Fruit fly (Drosophila melanogaster): ENCODE measurements around the gene Atac1.

Atac1 gene

dm6 chr2L:6950096-6950495 is 10.0 kb downstream of the Atac1 start, which contains the start of the genes Gas41 and SA1 (continued):
- TF ChIP-seq CG15479 (GFP tag; optimal IDR thresholded peaks at IDR 0.05): no peak
- peak; percentile 76; the same call in 2 of the 3 replicates for TF ChIP-seq CG7357 (GFP tag; IDR thresholded peaks at IDR 0.05)
- peak; percentile 66 for TF ChIP-seq Ets97D (GFP tag; optimal IDR thresholded peaks at IDR 0.05)
- TF ChIP-seq btn (GFP tag; optimal IDR thresholded peaks at IDR 0.05): no peak
- no peak for TF ChIP-seq CG9876 (GFP tag; optimal IDR thresholded peaks at IDR 0.05)
- peak; percentile 26 for TF ChIP-seq ab (GFP tag; optimal IDR thresholded peaks at IDR 0.05)
- no peak for TF ChIP-seq corto (GFP tag; optimal IDR thresholded peaks at IDR 0.05)
- TF ChIP-seq CG14860 (GFP tag; IDR thresholded peaks at IDR 0.05; ENCODE audit: partially characterized antibody): peak; percentile 44; the same call in 1 of the 3 replicates
- TF ChIP-seq CG32772 (GFP tag; IDR thresholded peaks at IDR 0.05): peak; percentile 94
- TF ChIP-seq CG31388 (GFP tag; optimal IDR thresholded peaks at IDR 0.05): no peak
- TF ChIP-seq bowl (GFP tag; IDR thresholded peaks at IDR 0.05): no peak
- TF ChIP-seq eyg (GFP tag; optimal IDR thresholded peaks at IDR 0.05): no peak
- no peak for TF ChIP-seq lov (optimal IDR thresholded peaks at IDR 0.05)
- TF ChIP-seq lov (GFP tag; IDR thresholded peaks at IDR 0.05): 0 out of 3 replicates have a peak, but pooled peaks have one; percentile 65
- no peak for TF ChIP-seq Jarid2 (GFP tag; optimal IDR thresholded peaks at IDR 0.05)
- TF ChIP-seq CG3726 (GFP tag; IDR thresholded peaks at IDR 0.05): peak; percentile 47; the same call in 1 of the 3 replicates
- peak; percentile 43 for TF ChIP-seq CG1603 (tag; optimal IDR thresholded peaks at IDR 0.05)
- no peak for TF ChIP-seq CkIIα-i1 (GFP tag; IDR thresholded peaks at IDR 0.05)
- TF ChIP-seq Pdp1 (GFP tag; optimal IDR thresholded peaks at IDR 0.05): peak in 1 of 2 experiments; percentile 56
- TF ChIP-seq D (optimal IDR thresholded peaks at IDR 0.05): no peak
- TF ChIP-seq D (GFP tag; optimal IDR thresholded peaks at IDR 0.05): peak; percentile 38
- peak; percentile 69 for TF ChIP-seq YL-1 (GFP tag; optimal IDR thresholded peaks at IDR 0.05)
- no peak for TF ChIP-seq CG30431 (GFP tag; optimal IDR thresholded peaks at IDR 0.05)
- TF ChIP-seq BtbVII (GFP tag; optimal IDR thresholded peaks at IDR 0.05): peak; percentile 71
- peak; percentile 91 for TF ChIP-seq CG14441 (GFP tag; IDR thresholded peaks at IDR 0.05)
- TF ChIP-seq CG10565 (GFP tag; optimal IDR thresholded peaks at IDR 0.05): no peak
- peak; percentile 63 for TF ChIP-seq MTF-1 (GFP tag; optimal IDR thresholded peaks at IDR 0.05; ENCODE audit: borderline replicate concordance)
- TF ChIP-seq gce (GFP tag; IDR thresholded peaks at IDR 0.05): peak; percentile 67; the same call in 1 of the 3 replicates
- no peak for TF ChIP-seq H2.0 (GFP tag; IDR thresholded peaks at IDR 0.05)
- no peak for TF ChIP-seq Atf3 (GFP tag; optimal IDR thresholded peaks at IDR 0.05)
- TF ChIP-seq org-1 (GFP tag; optimal IDR thresholded peaks at IDR 0.05): no peak
- no peak for TF ChIP-seq tll (GFP tag; optimal IDR thresholded peaks at IDR 0.05)
- peak; percentile 38; the same call in 1 of the 3 replicates for TF ChIP-seq CG6175 (GFP tag; IDR thresholded peaks at IDR 0.05)
- no peak for TF ChIP-seq sqz (GFP tag; optimal IDR thresholded peaks at IDR 0.05)
- peak; percentile 69 for TF ChIP-seq CG10979 (tag; optimal IDR thresholded peaks at IDR 0.05)
- TF ChIP-seq ap (GFP tag; IDR thresholded peaks at IDR 0.05): no peak
- TF ChIP-seq HLH54F (GFP tag; optimal IDR thresholded peaks at IDR 0.05): peak; percentile 28
- TF ChIP-seq CG15514 (GFP tag; optimal IDR thresholded peaks at IDR 0.05): peak; percentile 96
- TF ChIP-seq CG5180 (GFP tag; optimal IDR thresholded peaks at IDR 0.05): no peak
- TF ChIP-seq wdn (GFP tag; IDR thresholded peaks at IDR 0.05): no peak
- TF ChIP-seq pfk (GFP tag; optimal IDR thresholded peaks at IDR 0.05): peak; percentile 3
- TF ChIP-seq Oli (tag; optimal IDR thresholded peaks at IDR 0.05): peak; percentile 71
- TF ChIP-seq Six4 (GFP tag; optimal IDR thresholded peaks at IDR 0.05): peak; percentile 70
- no peak for TF ChIP-seq insv (GFP tag; optimal IDR thresholded peaks at IDR 0.05)
- peak; percentile 98 for TF ChIP-seq CG12391 (tag; optimal IDR thresholded peaks at IDR 0.05)
- no peak for TF ChIP-seq tup (GFP tag; optimal IDR thresholded peaks at IDR 0.05)
- TF ChIP-seq chm (GFP tag; IDR thresholded peaks at IDR 0.05): peak; percentile 67
- no peak for TF ChIP-seq CG1529 (GFP tag; optimal IDR thresholded peaks at IDR 0.05)
- TF ChIP-seq CG15601 (tag; optimal IDR thresholded peaks at IDR 0.05): no peak
- no peak for TF ChIP-seq Nf-YC (tag; optimal IDR thresholded peaks at IDR 0.05)
- peak; percentile 72 for TF ChIP-seq CG17186 (GFP tag; optimal IDR thresholded peaks at IDR 0.05)
